Worm (Caenorhabditis elegans) whole organism, L4/young adult: ENCODE data around the gene F09A5.2.

Source experiments
- W03F9.2 ChIP-seq: fragments of 150-350 bp; optimal IDR thresholded peaks from 2 replicates; lab custom pipeline; 2014; ENCODE audit warnings: missing biosample characterization, missing genetic modification characterization
- dao-5 ChIP-seq: sonication (generic microtip); optimal IDR thresholded peaks from 2 replicates; lab custom pipeline; 2016; ENCODE audit warnings: missing genotype, missing genetic modification characterization, moderate library complexity, missing compliant biosample characterization
- him-1 ChIP-seq: sonication (generic microtip); optimal IDR thresholded peaks from 2 replicates; lab custom pipeline; 2016; ENCODE audit warnings: missing genotype, missing genetic modification reagents, missing genetic modification characterization, missing compliant biosample characterization

Gene F09A5.2

ce11 chrX:13155730-13156129, 20.8 kb downstream of the F09A5.2 start:
- TF ChIP-seq him-1 (tag; lab: Kevin White, UChicago) = no peak
- no peak for TF ChIP-seq W03F9.2 (tag; lab: Kevin White, UChicago)
- no peak for TF ChIP-seq dao-5 (tag; lab: Kevin White, UChicago)

- TF ChIP-seq him-1 (tag; lab: Kevin White, UChicago) = no peak
- TF ChIP-seq dao-5 (tag; lab: Kevin White, UChicago) = no peak
- no peak for TF ChIP-seq W03F9.2 (tag; lab: Kevin White, UChicago)
These were observed 22.3 kb downstream of the F09A5.2 start for ce11 chrX:13157112-13157768.

- TF ChIP-seq him-1 (tag; lab: Kevin White, UChicago) (no peak), W03F9.2 (tag; lab: Kevin White, UChicago) (no peak)
These were observed 23.6 kb downstream of the F09A5.2 start for ce11 chrX:13158487-13158886.

ce11 chrX:13159005-13159404, 24.1 kb downstream of the F09A5.2 start:
- TF ChIP-seq him-1 (tag; lab: Kevin White, UChicago) (no peak), W03F9.2 (tag; lab: Kevin White, UChicago) (no peak), dao-5 (tag; lab: Kevin White, UChicago) (no peak)

ce11 chrX:13159890-13160289, 25.0 kb downstream of the F09A5.2 start:
- TF ChIP-seq dao-5 (tag; lab: Kevin White, UChicago) = no peak
- TF ChIP-seq him-1 (tag; lab: Kevin White, UChicago) = no peak
- no peak for TF ChIP-seq W03F9.2 (tag; lab: Kevin White, UChicago)

ce11 chrX:13161778-13162177, 26.9 kb downstream of the F09A5.2 start:
- TF ChIP-seq him-1 (tag; lab: Kevin White, UChicago) (no peak), W03F9.2 (tag; lab: Kevin White, UChicago) (no peak), dao-5 (tag; lab: Kevin White, UChicago) (no peak)

- TF ChIP-seq W03F9.2 (tag; lab: Kevin White, UChicago) = no peak
- TF ChIP-seq him-1 (tag; lab: Kevin White, UChicago) = no peak
- TF ChIP-seq dao-5 (tag; lab: Kevin White, UChicago) = no peak
These were observed 27.6 kb downstream of the F09A5.2 start for ce11 chrX:13162351-13163038.

ce11 chrX:13163185-13163584, 28.3 kb downstream of the F09A5.2 start:
- TF ChIP-seq W03F9.2 (tag; lab: Kevin White, UChicago) = no peak
- TF ChIP-seq dao-5 (tag; lab: Kevin White, UChicago) = no peak
- TF ChIP-seq him-1 (tag; lab: Kevin White, UChicago) = no peak

- TF ChIP-seq him-1 (tag; lab: Kevin White, UChicago) (no peak), W03F9.2 (tag; lab: Kevin White, UChicago) (no peak), dao-5 (tag; lab: Kevin White, UChicago) (no peak)
These were observed 29.4 kb downstream of the F09A5.2 start for ce11 chrX:13164301-13164700.

ce11 chrX:13165686-13166085, 30.8 kb downstream of the F09A5.2 start:
- no peak for TF ChIP-seq him-1 (tag; lab: Kevin White, UChicago)
- no peak for TF ChIP-seq W03F9.2 (tag; lab: Kevin White, UChicago)
- no peak for TF ChIP-seq dao-5 (tag; lab: Kevin White, UChicago)

ce11 chrX:13169133-13169532, 34.2 kb downstream of the F09A5.2 start:
- no peak for TF ChIP-seq W03F9.2 (tag; lab: Kevin White, UChicago)
- TF ChIP-seq him-1 (tag; lab: Kevin White, UChicago) = no peak
- no peak for TF ChIP-seq dao-5 (tag; lab: Kevin White, UChicago)

- TF ChIP-seq him-1 (tag; lab: Kevin White, UChicago) = no peak
- TF ChIP-seq dao-5 (tag; lab: Kevin White, UChicago) = no peak
- no peak for TF ChIP-seq W03F9.2 (tag; lab: Kevin White, UChicago)
These were observed 35.1 kb downstream of the F09A5.2 start, which contains the start of gene mob-2 for ce11 chrX:13169975-13170374. Gene mob-2, minus strand, starts transcription at chrX:13170075.

- TF ChIP-seq dao-5 (tag; lab: Kevin White, UChicago) (no peak), W03F9.2 (tag; lab: Kevin White, UChicago) (no peak), him-1 (tag; lab: Kevin White, UChicago) (no peak)
These were observed 35.9 kb downstream of the F09A5.2 start for ce11 chrX:13170804-13171203.

- no peak for TF ChIP-seq dao-5 (tag; lab: Kevin White, UChicago)
- peak; percentile 65 for TF ChIP-seq him-1 (tag; lab: Kevin White, UChicago)
These were observed 36.3 kb downstream of the F09A5.2 start for ce11 chrX:13171206-13171605.
